Worm (Caenorhabditis elegans): ENCODE measurements around the gene best-1.

DNA sequence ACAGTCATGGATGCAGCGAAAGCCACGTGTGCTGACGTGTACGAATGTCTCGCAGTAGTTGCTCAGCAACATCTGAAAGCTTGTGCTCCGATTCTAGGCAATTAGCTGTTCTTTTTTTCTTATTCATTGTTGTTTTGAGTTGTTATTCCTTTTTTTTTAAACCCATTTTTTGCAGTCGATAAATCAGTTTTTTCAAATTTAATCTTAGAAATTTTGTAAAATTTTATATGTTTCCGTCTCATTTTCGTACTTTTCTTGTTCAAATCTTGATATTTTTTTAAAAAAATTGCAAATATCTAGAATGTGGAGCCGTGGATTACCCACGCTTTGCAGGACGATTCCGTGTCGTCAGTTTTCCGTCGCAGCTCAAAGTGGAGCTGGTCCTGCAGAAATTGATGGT, 9.2 kb downstream of the best-1 start, which contains the start of gene fask-1:
- TF ChIP-seq fax-1 (tag; optimal IDR thresholded peaks at IDR 0.05) (no peak), zip-5 (tag; optimal IDR thresholded peaks at IDR 0.05) (no peak), pqm-1 (tag; optimal IDR thresholded peaks at IDR 0.05) (no peak), hlh-15 (tag; optimal IDR thresholded peaks at IDR 0.05) (no peak), ama-1 (optimal IDR thresholded peaks at IDR 0.05) (no peak), ztf-16 (tag; optimal IDR thresholded peaks at IDR 0.05) (no peak), pag-3 (tag; optimal IDR thresholded peaks at IDR 0.05; ENCODE audit: borderline replicate concordance) (no peak), dve-1 (tag; optimal IDR thresholded peaks at IDR 0.05) (no peak), ceh-45 (GFP tag; IDR thresholded peaks at IDR 0.05) (no peak), ceh-9 (tag; optimal IDR thresholded peaks at IDR 0.05) (no peak), syd-9 (tag; optimal IDR thresholded peaks at IDR 0.05) (no peak)
